Worm (Caenorhabditis elegans): ENCODE measurements around the gene nas-32.

Gene nas-32

ce11 chrV:879171-879570 is 19.8 kb downstream of the nas-32 start, which contains the start of gene srg-53:
Gene srg-53 (plus strand): TSS chrV:879471.
- TF ChIP-seq unc-62 (GFP tag; optimal IDR thresholded peaks at IDR 0.05), result no peak

ce11 chrV:878567-878966 is 20.4 kb downstream of the nas-32 start, which contains the start of gene T02B11.8:
Gene T02B11.8 (minus strand): TSS chrV:878667.
- no peak for TF ChIP-seq unc-62 (GFP tag; optimal IDR thresholded peaks at IDR 0.05)

- TF ChIP-seq unc-62 (GFP tag; optimal IDR thresholded peaks at IDR 0.05), result no peak
Measured at ce11 chrV:875945-876344, 23.0 kb downstream of the nas-32 start, which contains the start of gene T02B11.9. Gene T02B11.9 (plus strand): TSS chrV:876245.

ce11 chrV:871029-871428 is 28.0 kb downstream of the nas-32 start, which contains the start of gene T02B11.4:
Gene T02B11.4 (minus strand): TSS chrV:871129.
- TF ChIP-seq unc-62 (GFP tag; optimal IDR thresholded peaks at IDR 0.05), result no peak

ce11 chrV:866729-867128 is 32.3 kb downstream of the nas-32 start, which contains the start of gene T02B11.3:
Gene T02B11.3 (minus strand): TSS chrV:866829.
- TF ChIP-seq unc-62 (GFP tag; optimal IDR thresholded peaks at IDR 0.05), result no peak

ce11 chrV:858841-859456 is 40.0 kb downstream of the nas-32 start:
- TF ChIP-seq unc-62 (GFP tag; optimal IDR thresholded peaks at IDR 0.05), result no peak

- no peak for TF ChIP-seq unc-62 (GFP tag; optimal IDR thresholded peaks at IDR 0.05)
Measured at ce11 chrV:856549-856948, 42.4 kb downstream of the nas-32 start, which contains the start of gene K09C6.2. Gene K09C6.2 (plus strand): TSS chrV:856849.

ce11 chrV:854966-855365 is 44.0 kb downstream of the nas-32 start, which contains the start of gene K09C6.9:
Gene K09C6.9 (minus strand): TSS chrV:855066.
- no peak for TF ChIP-seq unc-62 (GFP tag; optimal IDR thresholded peaks at IDR 0.05)

- no peak for TF ChIP-seq unc-62 (GFP tag; optimal IDR thresholded peaks at IDR 0.05)
Measured at ce11 chrV:852184-852583, 46.8 kb downstream of the nas-32 start, which contains the start of gene K09C6.3. Gene K09C6.3 (plus strand): TSS chrV:852484.

ce11 chrV:849512-849911 is 49.5 kb downstream of the nas-32 start, which contains the start of gene srbc-12:
Gene srbc-12 (plus strand): TSS chrV:849812.
- no peak for TF ChIP-seq unc-62 (GFP tag; optimal IDR thresholded peaks at IDR 0.05)

- TF ChIP-seq unc-62 (GFP tag; optimal IDR thresholded peaks at IDR 0.05), result no peak
Measured at ce11 chrV:849042-849441, 49.9 kb downstream of the nas-32 start.

- TF ChIP-seq unc-62 (GFP tag; optimal IDR thresholded peaks at IDR 0.05), result no peak
Measured at ce11 chrV:847521-847920, 51.5 kb downstream of the nas-32 start, which contains the start of gene srbc-13. Gene srbc-13 (plus strand): TSS chrV:847821.
